Worm (Caenorhabditis elegans) whole organism, midembryonic: ENCODE data around the gene ptp-2.

Experiments
- T22C8.4 ChIP-seq: fragments of 200-800 bp; sonication (Bioruptor generic); IDR thresholded peaks from 2 replicates; pipeline ENCODE4 v1.3.6; 2022; ENCODE audit warnings: missing genetic modification characterization, missing compliant biosample characterization
- cog-1 ChIP-seq: sonication (generic microtip); optimal IDR thresholded peaks from 2 replicates; lab custom pipeline; 2016; ENCODE audit warnings: missing genetic modification characterization, missing compliant biosample characterization
- flt-1 ChIP-seq: fragments of 200-800 bp; sonication (Bioruptor generic); IDR thresholded peaks from 2 replicates; pipeline ENCODE4 v1.3.6; 2022; ENCODE audit warnings: missing genetic modification characterization, missing compliant biosample characterization
- klf-2 ChIP-seq: fragments of 200-800 bp; sonication (Bioruptor generic); conservative IDR thresholded peaks from 2 replicates; pipeline ENCODE4 v1.3.6; 2022; ENCODE audit warnings: missing genetic modification reagents, missing genetic modification characterization, missing compliant biosample characterization
- med-1 ChIP-seq: sonication (generic microtip); optimal IDR thresholded peaks from 2 replicates; lab custom pipeline; 2017; ENCODE audit warnings: missing genetic modification characterization, mild to moderate bottlenecking, missing compliant biosample characterization, antibody characterized with exemption, missing genetic modification reagents; ENCODE audit not compliant: insufficient read depth
- ref-1 ChIP-seq: fragments of 200-800 bp; sonication (Bioruptor generic); conservative IDR thresholded peaks from 2 replicates; pipeline ENCODE4 v1.3.6; 2022; ENCODE audit warnings: missing genetic modification reagents, missing genetic modification characterization, missing compliant biosample characterization
- tab-1 ChIP-seq: fragments of 200-800 bp; sonication (Bioruptor generic); IDR thresholded peaks from 2 replicates; pipeline ENCODE4 v1.3.6; 2022; ENCODE audit warnings: missing genetic modification characterization, missing compliant biosample characterization
- ztf-23 ChIP-seq: fragments of 200-800 bp; sonication (Bioruptor generic); IDR thresholded peaks from 2 replicates; pipeline ENCODE4 v1.3.6; 2022; ENCODE audit warnings: missing genetic modification reagents, missing genetic modification characterization, missing compliant biosample characterization
- ztf-29 ChIP-seq: fragments of 200-800 bp; sonication (Bioruptor generic); IDR thresholded peaks from 2 replicates; pipeline ENCODE4 v1.3.6; 2022; ENCODE audit warnings: missing genetic modification reagents, missing genetic modification characterization, missing compliant biosample characterization

ptp-2 gene

ce11 chrII:5948681-5949080 lies 30.2 kb downstream of the ptp-2 start:
- TF ChIP-seq med-1 (GFP tag; lab: Kevin White, UChicago) (no peak), tab-1 (0 out of 2 replicates have a peak, but pooled peaks have one; percentile 19)

- no peak for TF ChIP-seq ztf-29
- TF ChIP-seq T22C8.4 (GFP tag; lab: Robert Waterston, UW) = no peak
- no peak for TF ChIP-seq flt-1 (GFP tag; lab: Robert Waterston, UW)
- no peak for TF ChIP-seq ref-1 (GFP tag; lab: Robert Waterston, UW)
- no peak for TF ChIP-seq ztf-23
- TF ChIP-seq tab-1 = no peak
- TF ChIP-seq cog-1 (tag; lab: Kevin White, UChicago) = no peak
- TF ChIP-seq med-1 (GFP tag; lab: Kevin White, UChicago) = no peak
- no peak for TF ChIP-seq klf-2 (GFP tag; lab: Robert Waterston, UW)
These were observed 32.2 kb downstream of the ptp-2 start for ce11 chrII:5950657-5951056.

ce11 chrII:5951745-5952144 lies 33.3 kb downstream of the ptp-2 start:
- TF ChIP-seq med-1 (GFP tag; lab: Kevin White, UChicago) (no peak), ztf-29 (no peak), flt-1 (GFP tag; lab: Robert Waterston, UW) (no peak), ztf-23 (no peak), klf-2 (GFP tag; lab: Robert Waterston, UW) (no peak), tab-1 (no peak), T22C8.4 (GFP tag; lab: Robert Waterston, UW) (no peak), ref-1 (GFP tag; lab: Robert Waterston, UW) (no peak), cog-1 (tag; lab: Kevin White, UChicago) (no peak)

- TF ChIP-seq ztf-29 (no peak), T22C8.4 (GFP tag; lab: Robert Waterston, UW) (no peak), med-1 (GFP tag; lab: Kevin White, UChicago) (no peak), ztf-23 (no peak), ref-1 (GFP tag; lab: Robert Waterston, UW) (no peak), flt-1 (GFP tag; lab: Robert Waterston, UW) (no peak), klf-2 (GFP tag; lab: Robert Waterston, UW) (no peak), tab-1 (no peak), cog-1 (tag; lab: Kevin White, UChicago) (no peak)
These were observed 33.8 kb downstream of the ptp-2 start for ce11 chrII:5952214-5952613.

ce11 chrII:5955638-5956167 lies 37.3 kb downstream of the ptp-2 start:
- TF ChIP-seq tab-1 = no peak
- no peak for TF ChIP-seq cog-1 (tag; lab: Kevin White, UChicago)
- no peak for TF ChIP-seq ztf-23

ce11 chrII:5956583-5956982 lies 38.1 kb downstream of the ptp-2 start, which contains the start of gene casy-1:
Gene casy-1, minus strand, starts transcription at chrII:5956683.
- no peak for TF ChIP-seq klf-2 (GFP tag; lab: Robert Waterston, UW)
- TF ChIP-seq flt-1 (GFP tag; lab: Robert Waterston, UW) = no peak
- no peak for TF ChIP-seq ztf-23
- no peak for TF ChIP-seq med-1 (GFP tag; lab: Kevin White, UChicago)
- TF ChIP-seq T22C8.4 (GFP tag; lab: Robert Waterston, UW) = no peak
- TF ChIP-seq cog-1 (tag; lab: Kevin White, UChicago) = no peak
- no peak for TF ChIP-seq tab-1
- no peak for TF ChIP-seq ref-1 (GFP tag; lab: Robert Waterston, UW)
- no peak for TF ChIP-seq ztf-29

ce11 chrII:5957803-5958367 lies 39.4 kb downstream of the ptp-2 start:
- TF ChIP-seq ref-1 (GFP tag; lab: Robert Waterston, UW) = no peak
- TF ChIP-seq klf-2 (GFP tag; lab: Robert Waterston, UW) = no peak
- no peak for TF ChIP-seq cog-1 (tag; lab: Kevin White, UChicago)
- TF ChIP-seq ztf-29 = no peak
- TF ChIP-seq T22C8.4 (GFP tag; lab: Robert Waterston, UW) = no peak
- TF ChIP-seq med-1 (GFP tag; lab: Kevin White, UChicago) = no peak
- TF ChIP-seq flt-1 (GFP tag; lab: Robert Waterston, UW) = no peak

ce11 chrII:5959575-5960119 lies 41.2 kb downstream of the ptp-2 start:
- TF ChIP-seq tab-1 (no peak), T22C8.4 (GFP tag; lab: Robert Waterston, UW) (no peak), ztf-23 (no peak), med-1 (GFP tag; lab: Kevin White, UChicago) (no peak), ztf-29 (no peak), flt-1 (GFP tag; lab: Robert Waterston, UW) (no peak), cog-1 (tag; lab: Kevin White, UChicago) (no peak), klf-2 (GFP tag; lab: Robert Waterston, UW) (no peak), ref-1 (GFP tag; lab: Robert Waterston, UW) (no peak)

ce11 chrII:5961317-5961716 lies 42.9 kb downstream of the ptp-2 start, which contains the start of gene B0034.7:
Gene B0034.7, plus strand, starts transcription at chrII:5961617.
- TF ChIP-seq T22C8.4 (GFP tag; lab: Robert Waterston, UW) (no peak), cog-1 (tag; lab: Kevin White, UChicago) (no peak), flt-1 (GFP tag; lab: Robert Waterston, UW) (no peak), tab-1 (no peak), klf-2 (GFP tag; lab: Robert Waterston, UW) (no peak)

ce11 chrII:5962343-5962742 lies 43.9 kb downstream of the ptp-2 start:
- TF ChIP-seq tab-1 = no peak
- no peak for TF ChIP-seq ref-1 (GFP tag; lab: Robert Waterston, UW)
- TF ChIP-seq klf-2 (GFP tag; lab: Robert Waterston, UW) = no peak
- no peak for TF ChIP-seq ztf-29
- TF ChIP-seq cog-1 (tag; lab: Kevin White, UChicago) = no peak
- TF ChIP-seq ztf-23 = no peak
- TF ChIP-seq med-1 (GFP tag; lab: Kevin White, UChicago) = no peak
- no peak for TF ChIP-seq flt-1 (GFP tag; lab: Robert Waterston, UW)
- no peak for TF ChIP-seq T22C8.4 (GFP tag; lab: Robert Waterston, UW)
